Worm (Caenorhabditis elegans) whole organism, L1 larva: Measurements from ENCODE around the gene dsl-1.
"Not testable (repeated sequence)": the region's sequence is repeated elsewhere in the genome, so short reads cannot be mapped to it uniquely, and the experiment has no call there.

Experiments
- aly-2 ChIP-seq: fragments of 150-350 bp; optimal IDR thresholded peaks from 2 replicates; lab custom pipeline; 2014; ENCODE audit warnings: missing biosample characterization, missing genetic modification characterization
- ama-1 ChIP-seq: fragments of 150-350 bp; optimal IDR thresholded peaks from 2 replicates; lab custom pipeline; 2014
- ceh-88 ChIP-seq: fragments of 200-800 bp; sonication (Bioruptor generic); IDR thresholded peaks from 2 replicates; pipeline ENCODE4 v1.3.6; 2022; ENCODE audit warnings: missing genetic modification characterization, missing compliant biosample characterization
- efl-1 ChIP-seq, 4 experiments: fragments of 150-350 bp; optimal IDR thresholded peaks in 3 of 4; peaks in 1 of 4; 1 replicate in 1 of 4; 2 replicates in 3 of 4; lab custom pipeline; 2014; ENCODE audit warnings: missing biosample characterization in 2 of 4, missing genetic modification characterization in 2 of 4, missing genetic modification reagents in 2 of 4
- elt-2 ChIP-seq: sonication (generic microtip); optimal IDR thresholded peaks from 2 replicates; lab custom pipeline; 2016; ENCODE audit warnings: missing genetic modification characterization, mild to moderate bottlenecking, inconsistent platforms, missing compliant biosample characterization, missing genetic modification reagents
- elt-3 ChIP-seq, 6 experiments: fragments of 150-350 bp in 1 of 6; sonication (generic microtip); optimal IDR thresholded peaks; 2 replicates each; lab custom pipeline; 2017 to 2018; ENCODE audit warnings: missing biosample characterization in 6 of 6, missing genetic modification characterization in 6 of 6, inconsistent platforms in 1 of 6
- lin-35 ChIP-seq, 2 experiments: fragments of 150-350 bp; optimal IDR thresholded peaks; 2 replicates each; lab custom pipeline; 2014; ENCODE audit warnings: missing biosample characterization in 2 of 2, missing genetic modification characterization in 2 of 2, missing genetic modification reagents in 2 of 2
- mdl-1 ChIP-seq, 2 experiments: fragments of 150-350 bp; optimal IDR thresholded peaks; 2 replicates each; lab custom pipeline; 2014 to 2017; ENCODE audit warnings: missing biosample characterization in 2 of 2, missing genetic modification characterization in 2 of 2, inconsistent platforms in 1 of 2
- mep-1 ChIP-seq: fragments of 150-350 bp; optimal IDR thresholded peaks from 2 replicates; lab custom pipeline; 2014; ENCODE audit warnings: missing biosample characterization, missing genetic modification characterization
- nhr-237 ChIP-seq: fragments of 150-350 bp; optimal IDR thresholded peaks from 2 replicates; lab custom pipeline; 2014; ENCODE audit warnings: missing biosample characterization, missing genetic modification characterization
- unc-130 ChIP-seq: fragments of 150-350 bp; optimal IDR thresholded peaks from 2 replicates; lab custom pipeline; 2017; ENCODE audit warnings: missing biosample characterization, missing genetic modification characterization, inconsistent platforms

DNA sequence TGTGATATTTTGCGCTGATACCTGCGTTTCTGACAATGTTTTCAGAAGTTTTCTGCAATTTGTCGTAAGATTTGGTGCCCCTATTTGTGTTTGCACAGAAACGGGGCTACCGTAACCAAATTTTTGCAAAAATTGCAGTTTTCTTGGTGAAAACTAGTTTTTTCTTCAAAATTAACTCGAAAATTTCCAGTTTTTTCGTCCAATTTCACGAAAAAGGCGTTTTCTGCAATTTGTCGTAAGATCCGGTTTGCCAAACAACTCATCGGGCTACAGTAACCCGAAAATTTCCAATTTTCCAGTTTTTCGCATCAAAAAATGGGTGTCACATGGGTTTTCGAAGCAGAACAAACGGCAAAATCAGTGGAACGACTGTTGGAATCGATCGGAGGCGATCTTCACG lies 20.4 kb downstream of the dsl-1 start, which contains the start of gene mdt-20:
- not testable (repeated sequence) for TF ChIP-seq unc-130; ama-1 (lab: Kevin White, UChicago); lin-35 (GFP tag; optimal IDR thresholded peaks at IDR 0.05; lab: Kevin White, UChicago); efl-1 (optimal IDR thresholded peaks at IDR 0.05; lab: Kevin White, UChicago); efl-1 (GFP tag; optimal IDR thresholded peaks at IDR 0.05 in 1 of 2; lab: Kevin White, UChicago); elt-2 (tag; lab: Kevin White, UChicago); aly-2 (tag; lab: Kevin White, UChicago); mep-1 (tag; lab: Kevin White, UChicago); mdl-1 (tag; optimal IDR thresholded peaks at IDR 0.05; lab: Kevin White, UChicago); nhr-237 (tag; lab: Kevin White, UChicago); elt-3 (tag; optimal IDR thresholded peaks at IDR 0.05; lab: Kevin White, UChicago); ceh-88 (GFP tag; lab: Robert Waterston, UW)
